Fruit fly (Drosophila melanogaster): ENCODE measurements around the gene Swip-1.

dm6 chr2L:19034213-19034929, 47.3 kb upstream of the Swip-1 start, which contains the start of the genes mib2 and CG31800:
- TF ChIP-seq CG15710 (tag; optimal IDR thresholded peaks at IDR 0.05) (no peak), gl (tag; optimal IDR thresholded peaks at IDR 0.05) (no peak), fd96Ca (GFP tag; IDR thresholded peaks at IDR 0.05) (no peak), CG8301 (tag; optimal IDR thresholded peaks at IDR 0.05) (no peak), CG32121 (GFP tag; IDR thresholded peaks at IDR 0.05) (no peak), EcR (GFP tag; optimal IDR thresholded peaks at IDR 0.05) (no peak), CG9948 (tag; optimal IDR thresholded peaks at IDR 0.05) (no peak), CG17806 (tag; optimal IDR thresholded peaks at IDR 0.05) (no peak), Snoo (tag; optimal IDR thresholded peaks at IDR 0.05) (no peak), CG14655 (GFP tag; optimal IDR thresholded peaks at IDR 0.05) (no peak), CG8159 (tag; optimal IDR thresholded peaks at IDR 0.05) (no peak)
